Fruit fly (Drosophila melanogaster) ovary, adult (tissue): Measurements from ENCODE around the gene rec.
A peak's percentile ranks its signal among the peaks of the same experiment; 100 is the strongest.

Experiments
- CG17801 ChIP-seq: fragments of 200-800 bp; optimal IDR thresholded peaks from 2 replicates; lab custom pipeline; 2019; ENCODE audit warnings: missing biosample characterization, mild to moderate bottlenecking, missing genetic modification characterization, moderate library complexity; ENCODE audit not compliant: partially characterized antibody

The rec gene

DNA sequence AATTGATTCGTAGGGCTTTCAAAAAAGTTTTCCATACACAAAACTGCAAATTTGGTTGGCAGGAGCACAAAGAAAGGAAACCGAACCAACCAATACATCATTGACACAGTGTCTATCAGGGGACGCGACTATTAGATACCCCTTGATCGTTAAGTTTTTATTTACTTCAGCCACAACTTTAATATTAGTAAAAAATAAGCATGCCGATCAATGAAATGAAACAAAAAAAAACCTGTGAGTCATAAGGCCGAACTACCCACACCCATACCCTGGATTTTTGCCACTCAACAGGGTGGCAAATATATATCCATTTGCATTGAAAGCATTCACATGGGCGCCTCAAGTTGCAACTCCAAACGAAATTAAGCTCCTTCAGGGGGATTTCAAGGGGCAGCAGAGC lies 16.2 kb downstream of the rec start:
- TF ChIP-seq CG17801 (GFP tag; lab: Kevin White, UChicago), result no peak

- TF ChIP-seq CG17801 (GFP tag; lab: Kevin White, UChicago), result no peak
Measured at dm6 chr3R:15814150-15814549, 18.3 kb downstream of the rec start.

dm6 chr3R:15810369-15810768 lies 22.1 kb downstream of the rec start:
- no peak for TF ChIP-seq CG17801 (GFP tag; lab: Kevin White, UChicago)

DNA sequence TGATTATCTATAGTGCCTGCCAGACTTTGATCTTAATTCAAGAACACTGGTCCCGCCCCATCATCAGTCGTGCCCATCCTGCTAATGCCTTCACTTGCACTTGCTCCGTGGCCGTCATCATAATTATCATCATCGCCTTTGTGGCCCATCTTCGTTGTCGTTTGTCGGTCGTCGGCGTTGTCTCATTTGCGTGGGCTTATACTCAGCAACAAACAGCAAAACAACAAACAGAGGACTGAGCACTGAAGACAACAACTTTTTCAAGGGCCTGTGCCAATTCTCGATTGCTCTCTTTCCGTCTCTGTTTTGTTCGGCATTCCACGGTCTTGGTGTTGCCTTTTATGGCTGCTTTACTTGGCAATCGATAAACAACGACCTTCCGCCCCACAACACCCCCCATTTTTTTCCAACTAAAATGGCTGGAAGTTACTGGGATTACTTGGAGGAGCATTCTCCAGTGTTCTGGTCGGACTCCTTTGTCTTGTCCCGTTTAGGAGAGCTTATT lies 24.5 kb downstream of the rec start:
- no peak for TF ChIP-seq CG17801 (GFP tag; lab: Kevin White, UChicago)

dm6 chr3R:15807306-15807705 lies 25.1 kb downstream of the rec start:
- no peak for TF ChIP-seq CG17801 (GFP tag; lab: Kevin White, UChicago)

DNA sequence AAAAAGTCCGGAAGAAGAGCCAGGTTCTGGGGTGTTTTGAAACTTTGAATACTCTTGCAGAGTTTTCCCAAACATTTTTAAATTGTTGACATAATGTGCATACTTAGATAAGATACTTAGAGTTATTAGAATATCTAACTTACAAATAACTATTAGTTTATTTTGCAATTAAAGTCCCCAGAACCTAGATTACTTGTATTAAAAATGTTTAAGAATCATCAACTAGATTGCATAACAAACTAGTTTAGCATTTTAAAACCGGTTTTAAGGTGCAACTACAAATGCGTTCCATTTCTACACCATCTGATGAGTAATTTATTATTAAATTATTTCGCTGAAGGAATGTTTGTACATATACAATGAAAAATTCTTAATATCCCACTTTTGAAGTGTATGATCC lies 26.1 kb downstream of the rec start:
- TF ChIP-seq CG17801 (GFP tag; lab: Kevin White, UChicago), result no peak

dm6 chr3R:15804678-15805077 lies 27.8 kb downstream of the rec start:
- no peak for TF ChIP-seq CG17801 (GFP tag; lab: Kevin White, UChicago)

dm6 chr3R:15803502-15804461 lies 28.6 kb downstream of the rec start, which contains the start of gene alpha-Man-IIb:
Gene alpha-Man-IIb (plus strand): TSS chr3R:15804248.
- peak; percentile 49 for TF ChIP-seq CG17801 (GFP tag; lab: Kevin White, UChicago)

DNA sequence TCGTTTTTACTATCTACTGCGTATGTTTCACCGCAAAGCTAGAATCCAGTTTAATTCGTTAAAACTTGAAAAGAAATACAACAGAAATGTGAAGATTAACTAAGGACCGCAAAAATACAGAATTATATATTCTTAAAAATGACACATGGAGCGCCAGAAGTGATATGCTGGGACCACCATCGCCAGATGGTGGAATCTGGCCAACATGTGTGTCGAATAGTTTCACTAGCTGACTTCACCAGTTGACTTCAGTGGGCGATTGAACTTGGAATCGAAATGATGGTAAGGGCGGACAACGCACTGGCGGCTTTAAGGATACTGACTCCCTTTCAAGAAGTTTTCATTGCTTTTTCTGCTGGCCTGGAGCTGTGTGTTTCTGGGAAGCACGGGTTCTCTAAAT lies 30.4 kb downstream of the rec start, which contains the start of gene CG9593:
CG9593 (plus strand) TSS at position 270 of the 400 bp plus-strand sequence.
- TF ChIP-seq CG17801 (GFP tag; lab: Kevin White, UChicago), result no peak

- TF ChIP-seq CG17801 (GFP tag; lab: Kevin White, UChicago), result no peak
Measured at dm6 chr3R:15794258-15794727, 38.1 kb downstream of the rec start.

DNA sequence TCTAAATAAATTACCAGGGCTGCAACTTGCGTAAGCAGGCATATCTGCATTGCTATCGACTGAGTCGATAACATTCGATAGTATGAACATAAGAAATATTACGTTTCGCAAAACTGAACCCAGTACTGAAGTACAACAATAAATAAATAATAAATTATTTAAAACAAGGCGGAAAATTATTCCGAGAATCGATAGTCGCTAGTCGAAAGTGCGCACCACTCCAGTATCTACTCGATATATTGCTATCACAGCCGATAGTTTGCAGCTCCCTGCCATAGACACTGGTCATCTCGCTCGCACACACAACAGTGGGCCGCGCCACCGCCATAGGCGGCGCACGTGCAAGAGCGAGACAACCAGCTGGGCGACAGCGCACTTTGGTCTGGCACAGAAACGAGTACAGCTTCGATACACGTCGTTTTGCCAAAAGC lies 39.0 kb downstream of the rec start, which contains the start of gene nsl1:
nsl1 (plus strand) TSS at position 411 of the 431 bp plus-strand sequence.
- peak; percentile 55 for TF ChIP-seq CG17801 (GFP tag; lab: Kevin White, UChicago)

DNA sequence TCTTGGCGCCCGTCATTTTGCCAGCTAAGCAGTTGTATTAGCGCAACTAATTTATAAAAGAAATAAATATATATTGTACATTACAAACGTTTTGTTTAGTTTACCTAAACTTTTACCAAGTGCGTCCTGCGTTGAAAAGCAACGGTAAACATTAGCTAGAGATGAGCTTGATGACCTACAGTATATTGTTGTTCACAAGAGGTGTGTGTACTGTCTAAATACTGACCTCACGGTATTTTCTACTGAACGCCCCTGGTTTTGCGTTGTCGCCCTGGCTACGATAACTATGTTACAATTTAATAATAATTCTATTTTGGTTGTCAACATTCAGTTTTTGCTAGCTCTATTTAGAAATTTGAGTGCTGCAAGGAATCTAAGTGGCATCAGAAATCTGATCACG lies 40.0 kb downstream of the rec start, which contains the start of gene Acyp2:
Acyp2 (plus strand) TSS at position 262 of the 400 bp plus-strand sequence.
- TF ChIP-seq CG17801 (GFP tag; lab: Kevin White, UChicago), result peak; percentile 5

DNA sequence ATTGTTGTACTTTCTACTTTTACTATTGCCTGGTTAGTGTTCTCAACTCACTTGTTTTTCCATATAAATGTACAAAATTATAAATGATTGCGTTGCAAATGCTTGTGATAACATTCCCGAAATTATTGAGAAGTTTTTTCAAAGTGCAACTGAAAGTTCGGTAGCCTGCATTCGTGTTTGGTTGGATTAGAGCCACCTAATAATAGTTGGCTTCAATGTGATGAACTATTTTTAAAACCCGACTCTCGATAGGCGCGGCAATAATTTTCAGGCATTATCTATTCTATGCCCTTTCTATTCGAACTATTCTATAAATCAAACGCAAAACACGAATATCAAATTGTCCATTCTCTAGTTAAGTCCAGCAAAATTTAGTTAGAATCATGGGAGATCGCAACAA lies 44.2 kb downstream of the rec start, which contains the start of gene Uros2:
Uros2 (plus strand) TSS at position 301 of the 400 bp plus-strand sequence.
- no peak for TF ChIP-seq CG17801 (GFP tag; lab: Kevin White, UChicago)

dm6 chr3R:15786538-15786937 lies 45.9 kb downstream of the rec start, which contains the start of gene CG9590:
Gene CG9590 (plus strand): TSS chr3R:15786703.
- TF ChIP-seq CG17801 (GFP tag; lab: Kevin White, UChicago), result no peak

- no peak for TF ChIP-seq CG17801 (GFP tag; lab: Kevin White, UChicago)
Measured at dm6 chr3R:15784298-15784697, 48.1 kb downstream of the rec start.
